Fruit fly (Drosophila melanogaster) whole organism, embryonic: ENCODE measurements around the gene CG2059.

Experiments
- Ada2b ChIP-seq: fragments of 200-800 bp; sonication (Bioruptor generic); IDR thresholded peaks from 2 replicates; pipeline ENCODE4 v1.3.6; 2022; ENCODE audit warnings: missing biosample characterization, missing genetic modification characterization
- Bteb2 ChIP-seq: fragments of 200-800 bp; sonication (Bioruptor generic); optimal IDR thresholded peaks from 2 replicates; lab custom pipeline; 2016; ENCODE audit warnings: missing biosample characterization, missing genetic modification characterization
- CG11504 ChIP-seq: fragments of 200-800 bp; sonication (Bioruptor generic); optimal IDR thresholded peaks from 3 replicates; lab custom pipeline; 2019; ENCODE audit warnings: missing biosample characterization, mild to moderate bottlenecking, missing genetic modification characterization, moderate library complexity
- CG11723 ChIP-seq: fragments of 200-800 bp; sonication (Bioruptor generic); optimal IDR thresholded peaks from 2 replicates; lab custom pipeline; 2017; ENCODE audit warnings: missing biosample characterization, mild to moderate bottlenecking, missing genetic modification characterization
- CG13296 ChIP-seq: fragments of 200-800 bp; sonication (Bioruptor generic); optimal IDR thresholded peaks from 3 replicates; lab custom pipeline; 2018; ENCODE audit warnings: missing biosample characterization, mild to moderate bottlenecking, missing genetic modification characterization
- CG13624 ChIP-seq: fragments of 200-800 bp; sonication (Bioruptor generic); optimal IDR thresholded peaks from 2 replicates; lab custom pipeline; 2016; ENCODE audit warnings: missing biosample characterization, missing genetic modification characterization
- CG1529 ChIP-seq: fragments of 200-800 bp; sonication (Bioruptor generic); optimal IDR thresholded peaks from 3 replicates; lab custom pipeline; 2018; ENCODE audit warnings: missing biosample characterization, missing genetic modification characterization
- CG17829 ChIP-seq: fragments of 200-800 bp; optimal IDR thresholded peaks from 2 replicates; lab custom pipeline; 2019; ENCODE audit warnings: missing biosample characterization, mild to moderate bottlenecking, missing genetic modification characterization, moderate library complexity
- CG18764 ChIP-seq: fragments of 200-800 bp; sonication (Bioruptor generic); optimal IDR thresholded peaks from 3 replicates; lab custom pipeline; 2016; ENCODE audit warnings: missing biosample characterization, missing genetic modification characterization
- CG2678 ChIP-seq: fragments of 200-800 bp; sonication (Bioruptor generic); optimal IDR thresholded peaks from 3 replicates; lab custom pipeline; 2019; ENCODE audit warnings: missing biosample characterization, mild to moderate bottlenecking, missing genetic modification characterization, moderate library complexity
- CG2712 ChIP-seq: fragments of 200-800 bp; optimal IDR thresholded peaks from 3 replicates; lab custom pipeline; 2019; ENCODE audit warnings: missing biosample characterization, mild to moderate bottlenecking, missing genetic modification characterization, moderate library complexity
- CG30431 ChIP-seq: fragments of 200-800 bp; sonication (Bioruptor generic); optimal IDR thresholded peaks from 2 replicates; lab custom pipeline; 2017; ENCODE audit warnings: missing biosample characterization, missing genetic modification characterization
- CG33213 ChIP-seq: fragments of 200-800 bp; sonication (Bioruptor generic); optimal IDR thresholded peaks from 3 replicates; lab custom pipeline; 2016; ENCODE audit warnings: missing biosample characterization, missing genetic modification characterization
- CG4424 ChIP-seq: fragments of 200-800 bp; sonication (Bioruptor generic); optimal IDR thresholded peaks from 3 replicates; lab custom pipeline; 2016; ENCODE audit warnings: missing biosample characterization, missing genetic modification characterization
- CG4707 ChIP-seq: fragments of 200-800 bp; sonication (Bioruptor generic); optimal IDR thresholded peaks from 2 replicates; lab custom pipeline; 2018; ENCODE audit warnings: missing biosample characterization, mild to moderate bottlenecking, missing genetic modification characterization, moderate library complexity
- CG7786 ChIP-seq: fragments of 200-800 bp; sonication (Bioruptor generic); optimal IDR thresholded peaks from 2 replicates; lab custom pipeline; 2016; ENCODE audit warnings: missing biosample characterization, missing genetic modification characterization
- CG7963 ChIP-seq: fragments of 200-800 bp; sonication (Bioruptor generic); IDR thresholded peaks from 3 replicates; pipeline ENCODE4 v1.3.6; 2022; ENCODE audit warnings: missing biosample characterization, missing genetic modification characterization; ENCODE audit not compliant: partially characterized antibody
- CG8478 ChIP-seq: fragments of >200 bp; optimal IDR thresholded peaks from 2 replicates; lab custom pipeline; 2018
- CG9609 ChIP-seq: fragments of 200-800 bp; sonication (Bioruptor generic); optimal IDR thresholded peaks from 3 replicates; lab custom pipeline; 2016; ENCODE audit warnings: missing biosample characterization, missing genetic modification characterization
- Chrac-16 ChIP-seq: fragments of 200-800 bp; sonication (Bioruptor generic); optimal IDR thresholded peaks from 3 replicates; lab custom pipeline; 2016; ENCODE audit warnings: missing biosample characterization, missing genetic modification characterization
- Dip2 ChIP-seq: fragments of 200-800 bp; sonication (Bioruptor generic); IDR thresholded peaks from 2 replicates; pipeline ENCODE4 v1.3.6; 2022; ENCODE audit warnings: missing biosample characterization, missing genetic modification characterization
- Dp ChIP-seq: fragments of 200-800 bp; sonication (Bioruptor generic); optimal IDR thresholded peaks from 2 replicates; lab custom pipeline; 2018; ENCODE audit warnings: missing biosample characterization, mild to moderate bottlenecking, missing genetic modification characterization, moderate library complexity
- Ets65A ChIP-seq: fragments of 200-800 bp; sonication (Bioruptor generic); peaks from one replicate; lab custom pipeline; 2016; ENCODE audit warnings: missing biosample characterization, missing genetic modification characterization
- Mad ChIP-seq: fragments of 200-800 bp; sonication (Bioruptor generic); optimal IDR thresholded peaks from 2 replicates; lab custom pipeline; 2016; ENCODE audit warnings: missing biosample characterization, missing genetic modification characterization
- Myb ChIP-seq: fragments of 200-800 bp; sonication (Bioruptor generic); optimal IDR thresholded peaks from 2 replicates; lab custom pipeline; 2016; ENCODE audit warnings: missing biosample characterization, missing genetic modification characterization
- Oli ChIP-seq: fragments of 200-800 bp; sonication (Bioruptor generic); optimal IDR thresholded peaks from 2 replicates; lab custom pipeline; 2018; ENCODE audit warnings: missing biosample characterization, mild to moderate bottlenecking, missing genetic modification characterization, moderate library complexity
- Scr ChIP-seq: fragments of 200-800 bp; sonication (Bioruptor generic); IDR thresholded peaks from 2 replicates; pipeline ENCODE4 v1.3.6; 2022; ENCODE audit warnings: missing biosample characterization, missing genetic modification characterization; ENCODE audit not compliant: partially characterized antibody
- Vsx1 ChIP-seq: fragments of 200-800 bp; sonication (Bioruptor generic); optimal IDR thresholded peaks from 2 replicates; lab custom pipeline; 2017; ENCODE audit warnings: missing biosample characterization, mild to moderate bottlenecking, missing genetic modification characterization, missing genetic modification reagents
- cwo ChIP-seq: fragments of 200-800 bp; sonication (Bioruptor generic); optimal IDR thresholded peaks from 3 replicates; lab custom pipeline; 2017; ENCODE audit warnings: missing biosample characterization, missing genetic modification characterization, mild to moderate bottlenecking, moderate library complexity, missing genetic modification reagents
- dati ChIP-seq: fragments of 200-800 bp; sonication (Bioruptor generic); IDR thresholded peaks from 2 replicates; pipeline ENCODE4 v1.3.6; 2022; ENCODE audit warnings: missing biosample characterization, missing genetic modification characterization
- dm ChIP-seq: fragments of 200-800 bp; sonication (Bioruptor generic); optimal IDR thresholded peaks from 3 replicates; lab custom pipeline; 2016; ENCODE audit warnings: missing biosample characterization, missing genetic modification characterization
- emc ChIP-seq: fragments of 200-800 bp; sonication (Bioruptor generic); optimal IDR thresholded peaks from 2 replicates; lab custom pipeline; 2016; ENCODE audit warnings: missing biosample characterization, missing genetic modification characterization
- exex ChIP-seq: fragments of 200-800 bp; sonication (Bioruptor generic); optimal IDR thresholded peaks from 4 replicates; lab custom pipeline; 2018; ENCODE audit warnings: missing biosample characterization, mild to moderate bottlenecking, missing genetic modification characterization, moderate library complexity
- eyg ChIP-seq: fragments of 200-800 bp; sonication (Bioruptor generic); optimal IDR thresholded peaks from 3 replicates; lab custom pipeline; 2016; ENCODE audit warnings: missing biosample characterization, missing genetic modification characterization
- gsb-n ChIP-seq: fragments of 200-800 bp; sonication (Bioruptor generic); optimal IDR thresholded peaks from 3 replicates; lab custom pipeline; 2018; ENCODE audit warnings: missing biosample characterization, mild to moderate bottlenecking, missing genetic modification characterization
- ham ChIP-seq: fragments of 200-800 bp; sonication (Bioruptor generic); IDR thresholded peaks from 2 replicates; pipeline ENCODE4 v1.3.6; 2022; ENCODE audit warnings: missing biosample characterization, missing genetic modification characterization
- knrl ChIP-seq: fragments of 200-800 bp; sonication (Bioruptor generic); IDR thresholded peaks from 3 replicates; pipeline ENCODE4 v1.3.6; 2022; ENCODE audit warnings: missing biosample characterization, missing genetic modification characterization; ENCODE audit not compliant: partially characterized antibody
- lola ChIP-seq, 3 experiments: fragments of >200 bp in 2 of 3; fragments of 200-800 bp in 1 of 3; sonication (Bioruptor generic) in 1 of 3; optimal IDR thresholded peaks; 2 replicates each; lab custom pipeline; 2017 to 2019; ENCODE audit warnings: missing biosample characterization in 3 of 3, missing genetic modification characterization in 3 of 3, mild to moderate bottlenecking in 1 of 3, moderate library complexity in 1 of 3
- maf-S ChIP-seq: fragments of 200-800 bp; sonication (Bioruptor generic); optimal IDR thresholded peaks from 2 replicates; lab custom pipeline; 2016; ENCODE audit warnings: missing biosample characterization, missing genetic modification characterization
- mam ChIP-seq: fragments of 200-800 bp; sonication (Bioruptor generic); optimal IDR thresholded peaks from 3 replicates; lab custom pipeline; 2016; ENCODE audit warnings: missing biosample characterization, missing genetic modification characterization
- pan ChIP-seq, 4 experiments: fragments of >200 bp in 3 of 4; fragments of 200-800 bp in 1 of 4; sonication (Bioruptor generic) in 1 of 4; optimal IDR thresholded peaks in 3 of 4; IDR thresholded peaks in 1 of 4; 2 replicates each; pipeline versions ENCODE4 v1.3.6 to Lab custom; 2017 to 2022; ENCODE audit warnings: missing biosample characterization in 2 of 4, missing genetic modification characterization in 2 of 4, mixed read lengths in 1 of 4
- pzg ChIP-seq: fragments of 200-800 bp; sonication (Bioruptor generic); optimal IDR thresholded peaks from 3 replicates; lab custom pipeline; 2018; ENCODE audit warnings: missing biosample characterization, mild to moderate bottlenecking, missing genetic modification characterization, moderate library complexity
- rib ChIP-seq: fragments of 200-800 bp; sonication (Bioruptor generic); IDR thresholded peaks from 2 replicates; pipeline ENCODE4 v1.3.6; 2022; ENCODE audit warnings: missing biosample characterization, missing genetic modification characterization
- ro ChIP-seq: fragments of 200-800 bp; sonication (Bioruptor generic); IDR thresholded peaks from 2 replicates; pipeline ENCODE4 v1.3.6; 2022; ENCODE audit warnings: missing biosample characterization, missing genetic modification characterization
- sisA ChIP-seq: fragments of 200-800 bp; sonication (Bioruptor generic); IDR thresholded peaks from 2 replicates; pipeline ENCODE4 v1.3.6; 2022; ENCODE audit warnings: missing biosample characterization, missing genetic modification characterization
- sna ChIP-seq: fragments of 200-800 bp; sonication (Bioruptor generic); IDR thresholded peaks from 2 replicates; pipeline ENCODE4 v1.3.6; 2022; ENCODE audit warnings: missing biosample characterization, missing genetic modification characterization; ENCODE audit not compliant: partially characterized antibody
- tgo ChIP-seq: fragments of 200-800 bp; sonication (Bioruptor generic); IDR thresholded peaks from 3 replicates; pipeline ENCODE4 v1.3.6; 2022; ENCODE audit warnings: missing biosample characterization, missing genetic modification characterization
- tup ChIP-seq: fragments of 200-800 bp; sonication (Bioruptor generic); optimal IDR thresholded peaks from 2 replicates; lab custom pipeline; 2016; ENCODE audit warnings: missing biosample characterization, mild to moderate bottlenecking, missing genetic modification characterization, moderate library complexity
- unpg ChIP-seq: fragments of 200-800 bp; sonication (Bioruptor generic); optimal IDR thresholded peaks from 3 replicates; lab custom pipeline; 2018; ENCODE audit warnings: missing biosample characterization, mild to moderate bottlenecking, missing genetic modification characterization, moderate library complexity

CG2059 gene

DNA sequence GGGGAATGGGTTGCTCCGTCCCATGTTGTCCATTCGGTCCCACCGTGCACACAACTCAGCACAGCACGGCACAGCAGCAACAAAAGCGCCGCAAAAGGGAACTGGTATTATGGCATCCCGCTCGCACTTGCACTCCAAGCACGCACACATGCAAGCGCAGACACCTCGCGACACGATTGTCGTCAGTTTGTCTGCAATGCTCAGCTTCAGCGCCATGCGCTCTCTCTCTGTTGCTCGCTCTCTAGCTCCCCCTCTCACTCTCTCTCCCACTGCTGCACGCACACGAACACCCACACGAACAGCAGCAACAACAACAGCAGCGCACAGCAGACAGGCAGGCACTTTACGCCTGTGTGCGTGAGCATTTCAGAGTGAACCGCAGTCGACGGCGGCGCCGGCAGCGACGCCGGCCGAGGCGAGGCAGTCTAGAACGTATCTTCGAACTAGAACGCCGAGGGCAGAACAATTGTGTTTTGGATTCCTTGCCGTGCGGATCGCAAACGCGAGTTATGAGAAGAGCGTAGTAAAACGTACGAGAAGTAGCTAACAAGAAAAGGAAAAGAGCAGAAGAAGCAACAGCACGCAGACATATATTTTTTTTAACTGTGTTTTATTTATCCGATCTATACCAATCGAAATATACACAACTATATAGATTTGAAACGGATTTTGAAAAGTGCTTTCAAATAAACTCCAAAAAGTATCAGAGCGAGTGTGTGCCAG, 21.5 kb downstream of the CG2059 start, which contains the start of gene brk (continued):
- no peak for TF ChIP-seq CG33213 (GFP tag; lab: Kevin White, UChicago)
- TF ChIP-seq mam, result no peak
- TF ChIP-seq CG30431 (GFP tag; lab: Kevin White, UChicago), result no peak
- no peak for TF ChIP-seq CG11723
- peak; percentile 50; the same call in 1 of the 2 replicates for TF ChIP-seq sna
- 0 out of 2 replicates have a peak, but pooled peaks have one; percentile 67 for TF ChIP-seq rib (GFP tag; lab: Robert Waterston, UW)
- TF ChIP-seq CG9609 (GFP tag; lab: Kevin White, UChicago), result no peak
- TF ChIP-seq Bteb2 (GFP tag; lab: Kevin White, UChicago), result no peak
- TF ChIP-seq CG1529, result peak; percentile 3
- no peak for TF ChIP-seq CG7963
- TF ChIP-seq Ets65A, result no peak
- no peak for TF ChIP-seq pan (optimal IDR thresholded peaks at IDR 0.05; lab: Kevin White, UChicago)
- TF ChIP-seq pan (GFP tag; optimal IDR thresholded peaks at IDR 0.05 in 1 of 2, IDR thresholded peaks at IDR 0.05 in 1 of 2), result peak in 1 of 2 experiments; percentile 37
- no peak for TF ChIP-seq sisA (GFP tag; lab: Robert Waterston, UW)
- no peak for TF ChIP-seq tgo (GFP tag; lab: Robert Waterston, UW)
- no peak for TF ChIP-seq dati (GFP tag; lab: Robert Waterston, UW)
- no peak for TF ChIP-seq dm (GFP tag; lab: Kevin White, UChicago)
- no peak for TF ChIP-seq CG11504 (tag; lab: Kevin White, UChicago)
- no peak for TF ChIP-seq CG18764
- TF ChIP-seq CG4424 (GFP tag; lab: Kevin White, UChicago), result no peak
- TF ChIP-seq CG13296 (GFP tag; lab: Kevin White, UChicago), result no peak
- no peak for TF ChIP-seq ham (GFP tag; lab: Robert Waterston, UW)
- no peak for TF ChIP-seq Mad (GFP tag; lab: Kevin White, UChicago)
- no peak for TF ChIP-seq emc (GFP tag; lab: Kevin White, UChicago)
- no peak for TF ChIP-seq cwo (GFP tag; lab: Kevin White, UChicago)
- TF ChIP-seq Vsx1 (GFP tag; lab: Kevin White, UChicago), result no peak
- no peak for TF ChIP-seq unpg (GFP tag; lab: Kevin White, UChicago)
- no peak for TF ChIP-seq tup (GFP tag; lab: Kevin White, UChicago)
- no peak for TF ChIP-seq exex (tag; lab: Kevin White, UChicago)
- TF ChIP-seq CG2712 (tag; lab: Kevin White, UChicago), result no peak
- TF ChIP-seq Scr, result 0 out of 2 replicates have a peak, but pooled peaks have one; percentile 34
- no peak for TF ChIP-seq CG13624
- TF ChIP-seq lola (GFP tag; optimal IDR thresholded peaks at IDR 0.05; lab: Kevin White, UChicago), result peak in 1 of 3 experiments; percentile 36
- TF ChIP-seq CG17829, result peak; percentile 20
- TF ChIP-seq Dip2 (GFP tag; lab: Robert Waterston, UW), result no peak
- no peak for TF ChIP-seq Dp (GFP tag; lab: Kevin White, UChicago)
- no peak for TF ChIP-seq CG2678 (tag; lab: Kevin White, UChicago)
- no peak for TF ChIP-seq CG7786
- no peak for TF ChIP-seq ro
- no peak for TF ChIP-seq Ada2b (GFP tag; lab: Robert Waterston, UW)
- TF ChIP-seq pzg (GFP tag; lab: Kevin White, UChicago), result no peak
- peak; percentile 91 for TF ChIP-seq CG4707 (GFP tag; lab: Kevin White, UChicago)
- 0 out of 3 replicates have a peak, but pooled peaks have one; percentile 32 for TF ChIP-seq knrl (GFP tag; lab: Robert Waterston, UW)
- no peak for TF ChIP-seq eyg (GFP tag; lab: Kevin White, UChicago)
- peak; percentile 98 for TF ChIP-seq CG8478 (lab: Kevin White, UChicago)
- TF ChIP-seq Myb (GFP tag; lab: Kevin White, UChicago), result no peak
- no peak for TF ChIP-seq Oli
- no peak for TF ChIP-seq Chrac-16 (GFP tag; lab: Kevin White, UChicago)
- no peak for TF ChIP-seq maf-S
- no peak for TF ChIP-seq gsb-n (tag; lab: Kevin White, UChicago)
